Worm (Caenorhabditis elegans): ENCODE measurements around the gene ife-5.

Gene ife-5

DNA sequence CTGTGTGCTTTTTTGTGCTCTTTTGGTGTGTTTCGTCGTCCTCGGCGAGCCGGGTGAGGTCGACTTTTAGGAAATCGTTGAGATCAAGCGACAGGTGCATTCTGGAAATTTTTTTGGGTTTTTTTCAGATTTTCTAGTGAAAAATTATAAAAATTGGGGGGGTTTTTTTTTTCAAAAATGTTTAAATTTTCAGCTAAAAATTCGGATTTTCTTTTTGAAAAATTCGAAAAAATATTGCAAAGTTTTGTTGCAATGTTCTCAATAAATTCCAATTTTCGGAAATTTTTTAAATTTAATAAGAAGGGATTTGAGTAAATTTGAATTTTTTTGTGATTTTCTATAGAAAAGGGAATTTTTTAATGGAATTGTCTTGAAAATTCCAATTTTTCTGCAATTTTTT is 5.5 kb upstream of the ife-5 start, which contains the start of gene Y57A10A.27:
TSS of gene Y57A10A.27 (minus strand) at position 101 of the 400 bp plus-strand sequence.
- TF ChIP-seq egl-44 (GFP tag; IDR thresholded peaks at IDR 0.05) (no peak), nhr-27 (tag; optimal IDR thresholded peaks at IDR 0.05) (no peak), mel-28 (tag; optimal IDR thresholded peaks at IDR 0.05; ENCODE audit: borderline replicate concordance) (no peak), gei-17 (GFP tag; optimal IDR thresholded peaks at IDR 0.05) (no peak), lsl-1 (GFP tag; optimal IDR thresholded peaks at IDR 0.05) (no peak), lsy-27 (tag; optimal IDR thresholded peaks at IDR 0.05; ENCODE audit: borderline replicate concordance, insufficient read depth) (no peak), rec-8 (tag; optimal IDR thresholded peaks at IDR 0.05) (no peak), F22D6.2 (tag; optimal IDR thresholded peaks at IDR 0.05) (no peak), nhr-80 (tag; optimal IDR thresholded peaks at IDR 0.05) (no peak), madf-6 (GFP tag; IDR thresholded peaks at IDR 0.05) (no peak), repo-1 (tag; optimal IDR thresholded peaks at IDR 0.05) (no peak), lin-35 (GFP tag; optimal IDR thresholded peaks at IDR 0.05) (no peak), bed-2 (GFP tag; IDR thresholded peaks at IDR 0.05) (no peak), him-1 (tag; optimal IDR thresholded peaks at IDR 0.05) (no peak), zfh-2 (GFP tag; conservative IDR thresholded peaks at IDR 0.05) (no peak), fkh-3 (tag; optimal IDR thresholded peaks at IDR 0.05) (no peak), T26A5.8 (tag; optimal IDR thresholded peaks at IDR 0.05) (no peak), F49E8.2 (tag; optimal IDR thresholded peaks at IDR 0.05; ENCODE audit: insufficient read depth) (no peak), somi-1 (GFP tag; optimal IDR thresholded peaks at IDR 0.05) (no peak)

DNA sequence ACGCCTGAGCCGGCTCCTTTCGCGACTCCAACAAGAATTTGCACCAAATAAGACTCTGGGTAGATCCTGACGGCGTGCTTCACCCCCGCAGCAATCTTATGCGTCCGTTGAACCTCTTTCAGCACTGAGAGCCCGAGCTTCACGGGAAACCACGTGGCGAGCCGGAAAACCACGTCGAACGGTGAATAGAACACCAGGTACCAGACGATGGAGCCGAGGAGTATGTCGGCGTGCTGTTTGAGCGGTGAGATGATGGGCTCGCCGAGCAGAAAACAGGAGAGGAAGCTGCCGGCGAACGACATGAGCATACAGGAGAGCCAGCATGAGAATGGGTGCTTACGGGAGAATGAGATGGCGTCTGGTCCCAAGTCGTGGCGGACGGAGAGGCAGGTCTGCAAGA is 1.9 kb upstream of the ife-5 start:
- TF ChIP-seq zfh-2 (GFP tag; conservative IDR thresholded peaks at IDR 0.05), result peak; percentile 74
- no peak for TF ChIP-seq chd-7 (tag; optimal IDR thresholded peaks at IDR 0.05)

ce11 chrII:12279259-12279658 is 1.2 kb upstream of the ife-5 start, which contains the start of the genes tric-1B.2 and Y57A10A.29:
TSS of gene tric-1B.2 (minus strand) at chrII:12279387.
TSS of gene Y57A10A.29 (plus strand) at chrII:12279561.
- peak; percentile 90 for TF ChIP-seq attf-3 (GFP tag; conservative IDR thresholded peaks at IDR 0.05)
- TF ChIP-seq lsl-1 (GFP tag; optimal IDR thresholded peaks at IDR 0.05), result no peak

ce11 chrII:12284045-12284444 is 3.6 kb downstream of the ife-5 start:
- TF ChIP-seq madf-6 (GFP tag; IDR thresholded peaks at IDR 0.05) (peak; percentile 97), ztf-28 (GFP tag; IDR thresholded peaks at IDR 0.05) (no peak), ceh-100 (GFP tag; IDR thresholded peaks at IDR 0.05) (0 out of 2 replicates have a peak, but pooled peaks have one; percentile 24), D2030.7 (GFP tag; IDR thresholded peaks at IDR 0.05) (peak; percentile 92), B0019.2 (GFP tag; conservative IDR thresholded peaks at IDR 0.05) (peak; percentile 71), madf-8 (GFP tag; conservative IDR thresholded peaks at IDR 0.05) (peak; percentile 94), hsf-1 (GFP tag; IDR thresholded peaks at IDR 0.05) (peak; percentile 77), snpc-1.3 (tag; optimal IDR thresholded peaks at IDR 0.05; ENCODE audit: insufficient read depth) (peak; percentile 33), let-607 (tag; optimal IDR thresholded peaks at IDR 0.05) (no peak), dpl-1 (GFP tag; optimal IDR thresholded peaks at IDR 0.05) (peak; percentile 81), B0336.3 (GFP tag; IDR thresholded peaks at IDR 0.05) (peak; percentile 72), F33H1.4 (GFP tag; IDR thresholded peaks at IDR 0.05) (peak; percentile 95), ceh-91 (GFP tag; IDR thresholded peaks at IDR 0.05) (peak; percentile 94), egl-18 (GFP tag; IDR thresholded peaks at IDR 0.05) (no peak), sptf-2 (GFP tag; optimal IDR thresholded peaks at IDR 0.05) (no peak), lsl-1 (GFP tag; optimal IDR thresholded peaks at IDR 0.05) (peak; percentile 70), rcor-1 (GFP tag; IDR thresholded peaks at IDR 0.05) (0 out of 2 replicates have a peak, but pooled peaks have one; percentile 38), ceh-58 (GFP tag; IDR thresholded peaks at IDR 0.05) (no peak), Y53G8AR.9 (GFP tag; conservative IDR thresholded peaks at IDR 0.05) (peak; percentile 74; the same call in 1 of the 2 replicates), F22D6.2 (tag; optimal IDR thresholded peaks at IDR 0.05) (no peak), xnd-1 (tag; optimal IDR thresholded peaks at IDR 0.05) (peak; percentile 90), rpc-1 (optimal IDR thresholded peaks at IDR 0.05) (no peak), rpc-1 (tag; optimal IDR thresholded peaks at IDR 0.05) (no peak), attf-3 (GFP tag; conservative IDR thresholded peaks at IDR 0.05) (peak; percentile 80), Y95B8A.8 (GFP tag; IDR thresholded peaks at IDR 0.05) (peak; percentile 63; the same call in 1 of the 2 replicates), tbp1 (GFP tag; optimal IDR thresholded peaks at IDR 0.05) (peak; percentile 36)
